Worm (Caenorhabditis elegans) whole organism, L1 larva: Measurements from ENCODE around the gene prde-1.
A peak's percentile ranks its signal among the peaks of the same experiment; 100 is the strongest.

Source experiments
- C04F5.9 ChIP-seq: sonication (generic microtip); optimal IDR thresholded peaks from 2 replicates; lab custom pipeline; 2016; ENCODE audit warnings: missing genetic modification characterization, missing compliant biosample characterization
- C16A3.4 ChIP-seq: fragments of 150-350 bp; optimal IDR thresholded peaks from 2 replicates; lab custom pipeline; 2014; ENCODE audit warnings: missing biosample characterization, missing genetic modification characterization
- F16B12.6 ChIP-seq: fragments of 150-350 bp; optimal IDR thresholded peaks from 2 replicates; lab custom pipeline; 2014; ENCODE audit warnings: missing biosample characterization, missing genetic modification characterization
- Y116A8C.19 ChIP-seq: sonication (generic microtip); optimal IDR thresholded peaks from 2 replicates; lab custom pipeline; 2016; ENCODE audit warnings: missing compliant biosample characterization, missing genetic modification characterization, borderline replicate concordance
- alr-1 ChIP-seq: fragments of 200-800 bp; sonication (Bioruptor generic); optimal IDR thresholded peaks from 2 replicates; lab custom pipeline; 2018; ENCODE audit warnings: borderline replicate concordance, mild to moderate bottlenecking, missing genetic modification characterization, missing compliant biosample characterization
- ama-1 ChIP-seq: fragments of 150-350 bp; optimal IDR thresholded peaks from 2 replicates; lab custom pipeline; 2014
- ceh-8 ChIP-seq: fragments of 200-800 bp; sonication (Bioruptor generic); optimal IDR thresholded peaks from 2 replicates; lab custom pipeline; 2018; ENCODE audit warnings: mild to moderate bottlenecking, missing genetic modification characterization, moderate library complexity, missing compliant biosample characterization
- ceh-88 ChIP-seq: fragments of 200-800 bp; sonication (Bioruptor generic); IDR thresholded peaks from 2 replicates; pipeline ENCODE4 v1.3.6; 2022; ENCODE audit warnings: missing genetic modification characterization, missing compliant biosample characterization
- ces-1 ChIP-seq: fragments of 150-350 bp; optimal IDR thresholded peaks from 2 replicates; lab custom pipeline; 2014; ENCODE audit warnings: missing biosample characterization, missing genetic modification reagents, missing genetic modification characterization
- dsc-1 ChIP-seq: sonication (generic microtip); optimal IDR thresholded peaks from 2 replicates; lab custom pipeline; 2016; ENCODE audit warnings: mild to moderate bottlenecking, missing genetic modification characterization, missing compliant biosample characterization
- efl-1 ChIP-seq, 4 experiments: fragments of 150-350 bp; optimal IDR thresholded peaks in 3 of 4; peaks in 1 of 4; 1 replicate in 1 of 4; 2 replicates in 3 of 4; lab custom pipeline; 2014; ENCODE audit warnings: missing biosample characterization in 2 of 4, missing genetic modification characterization in 2 of 4, missing genetic modification reagents in 2 of 4
- efl-3 ChIP-seq: fragments of 200-800 bp; sonication (Bioruptor generic); optimal IDR thresholded peaks from 2 replicates; lab custom pipeline; 2018; ENCODE audit warnings: mild to moderate bottlenecking, missing genetic modification characterization, missing compliant biosample characterization
- egl-13 ChIP-seq: sonication (generic microtip); optimal IDR thresholded peaks from 2 replicates; lab custom pipeline; 2016; ENCODE audit warnings: missing genotype, missing genetic modification reagents, missing genetic modification characterization, missing compliant biosample characterization
- elt-2 ChIP-seq: sonication (generic microtip); optimal IDR thresholded peaks from 2 replicates; lab custom pipeline; 2016; ENCODE audit warnings: missing genetic modification characterization, mild to moderate bottlenecking, inconsistent platforms, missing compliant biosample characterization, missing genetic modification reagents
- elt-3 ChIP-seq, 6 experiments: fragments of 150-350 bp in 1 of 6; sonication (generic microtip); optimal IDR thresholded peaks; 2 replicates each; lab custom pipeline; 2017 to 2018; ENCODE audit warnings: missing biosample characterization in 6 of 6, missing genetic modification characterization in 6 of 6, inconsistent platforms in 1 of 6
- fkh-4 ChIP-seq: sonication (generic microtip); optimal IDR thresholded peaks from 2 replicates; lab custom pipeline; 2016; ENCODE audit warnings: missing compliant biosample characterization, missing genetic modification characterization, borderline replicate concordance
- fkh-8 ChIP-seq: sonication (generic microtip); optimal IDR thresholded peaks from 2 replicates; lab custom pipeline; 2016; ENCODE audit warnings: mild to moderate bottlenecking, missing genetic modification characterization, missing compliant biosample characterization
- hlh-17 ChIP-seq: fragments of 200-800 bp; sonication (Bioruptor generic); optimal IDR thresholded peaks from 2 replicates; lab custom pipeline; 2018; ENCODE audit warnings: missing genetic modification characterization, mild to moderate bottlenecking, missing compliant biosample characterization, moderate library complexity, borderline replicate concordance
- hpl-2 ChIP-seq: fragments of 150-350 bp; optimal IDR thresholded peaks from 2 replicates; lab custom pipeline; 2014; ENCODE audit warnings: missing biosample characterization, missing genetic modification reagents, missing genetic modification characterization
- jun-1 ChIP-seq: fragments of 150-350 bp; optimal IDR thresholded peaks from 2 replicates; lab custom pipeline; 2014; ENCODE audit warnings: missing biosample characterization, missing genetic modification reagents, missing genetic modification characterization
- lin-35 ChIP-seq, 2 experiments: fragments of 150-350 bp; optimal IDR thresholded peaks; 2 replicates each; lab custom pipeline; 2014; ENCODE audit warnings: missing biosample characterization in 2 of 2, missing genetic modification characterization in 2 of 2, missing genetic modification reagents in 2 of 2
- mdl-1 ChIP-seq, 2 experiments: fragments of 150-350 bp; optimal IDR thresholded peaks; 2 replicates each; lab custom pipeline; 2014 to 2017; ENCODE audit warnings: missing biosample characterization in 2 of 2, missing genetic modification characterization in 2 of 2, inconsistent platforms in 1 of 2
- mep-1 ChIP-seq: fragments of 150-350 bp; optimal IDR thresholded peaks from 2 replicates; lab custom pipeline; 2014; ENCODE audit warnings: missing biosample characterization, missing genetic modification characterization
- nhr-11 ChIP-seq: fragments of 150-350 bp; optimal IDR thresholded peaks from 2 replicates; lab custom pipeline; 2014; ENCODE audit warnings: missing biosample characterization, missing genetic modification characterization
- nhr-12 ChIP-seq: sonication (generic microtip); optimal IDR thresholded peaks from 2 replicates; lab custom pipeline; 2017; ENCODE audit warnings: missing biosample characterization, missing genetic modification characterization
- nhr-19 ChIP-seq: fragments of 200-800 bp; sonication (Bioruptor generic); conservative IDR thresholded peaks from 2 replicates; pipeline ENCODE4 v1.3.6; 2022; ENCODE audit warnings: missing genetic modification characterization, missing compliant biosample characterization
- nhr-20 ChIP-seq: sonication (generic microtip); optimal IDR thresholded peaks from 2 replicates; lab custom pipeline; 2016; ENCODE audit warnings: mild to moderate bottlenecking, missing genetic modification characterization, missing compliant biosample characterization
- nhr-237 ChIP-seq: fragments of 150-350 bp; optimal IDR thresholded peaks from 2 replicates; lab custom pipeline; 2014; ENCODE audit warnings: missing biosample characterization, missing genetic modification characterization
- nhr-28 ChIP-seq: fragments of 150-350 bp; optimal IDR thresholded peaks from 2 replicates; lab custom pipeline; 2014; ENCODE audit warnings: missing biosample characterization, missing genetic modification characterization
- nhr-77 ChIP-seq: fragments of 150-350 bp; optimal IDR thresholded peaks from 2 replicates; lab custom pipeline; 2014; ENCODE audit warnings: missing biosample characterization, missing genetic modification characterization
- nhr-84 ChIP-seq: sonication (generic microtip); optimal IDR thresholded peaks from 2 replicates; lab custom pipeline; 2017; ENCODE audit warnings: missing biosample characterization, missing genetic modification characterization
- nhr-85 ChIP-seq: sonication (generic microtip); peaks from one replicate; lab custom pipeline; 2016; ENCODE audit warnings: missing genetic modification characterization, inconsistent platforms, missing compliant biosample characterization
- nhr-90 ChIP-seq: sonication (generic microtip); optimal IDR thresholded peaks from 2 replicates; lab custom pipeline; 2016; ENCODE audit warnings: mild to moderate bottlenecking, missing genetic modification characterization, missing compliant biosample characterization; ENCODE audit not compliant: poor library complexity
- pag-3 ChIP-seq: sonication (generic microtip); optimal IDR thresholded peaks from 2 replicates; lab custom pipeline; 2017; ENCODE audit warnings: missing genetic modification characterization, mild to moderate bottlenecking, missing compliant biosample characterization, antibody characterized with exemption, borderline replicate concordance; ENCODE audit not compliant: insufficient read depth
- pqm-1 ChIP-seq: sonication (generic microtip); optimal IDR thresholded peaks from 3 replicates; lab custom pipeline; 2017; ENCODE audit warnings: missing biosample characterization, missing genetic modification characterization
- skn-1 ChIP-seq: fragments of 150-350 bp; optimal IDR thresholded peaks from 2 replicates; lab custom pipeline; 2014; ENCODE audit warnings: missing biosample characterization, missing genetic modification characterization
- snpc-4 ChIP-seq: fragments of 150-350 bp; optimal IDR thresholded peaks from 2 replicates; lab custom pipeline; 2014; ENCODE audit warnings: missing biosample characterization, missing genetic modification characterization
- snu-23 ChIP-seq: sonication (generic microtip); optimal IDR thresholded peaks from 2 replicates; lab custom pipeline; 2016; ENCODE audit warnings: missing genetic modification characterization, missing compliant biosample characterization
- sox-4 ChIP-seq: sonication (generic microtip); optimal IDR thresholded peaks from 2 replicates; lab custom pipeline; 2016; ENCODE audit warnings: missing genetic modification characterization, missing compliant biosample characterization
- sup-37 ChIP-seq: fragments of 200-800 bp; sonication (Bioruptor generic); optimal IDR thresholded peaks from 2 replicates; lab custom pipeline; 2018; ENCODE audit warnings: mild to moderate bottlenecking, missing genetic modification characterization, missing compliant biosample characterization
- swsn-7 ChIP-seq: sonication (generic microtip); optimal IDR thresholded peaks from 2 replicates; lab custom pipeline; 2016; ENCODE audit warnings: missing genetic modification characterization, missing compliant biosample characterization
- unc-130 ChIP-seq: fragments of 150-350 bp; optimal IDR thresholded peaks from 2 replicates; lab custom pipeline; 2017; ENCODE audit warnings: missing biosample characterization, missing genetic modification characterization, inconsistent platforms
- unc-62 ChIP-seq: fragments of 150-350 bp; optimal IDR thresholded peaks from 2 replicates; lab custom pipeline; 2014; ENCODE audit warnings: missing biosample characterization, missing genetic modification reagents, missing genetic modification characterization
- unc-86 ChIP-seq: sonication (generic microtip); optimal IDR thresholded peaks from 2 replicates; lab custom pipeline; 2016; ENCODE audit warnings: missing genetic modification characterization, missing compliant biosample characterization
- vab-15 ChIP-seq: sonication (generic microtip); optimal IDR thresholded peaks from 2 replicates; lab custom pipeline; 2017; ENCODE audit warnings: missing genotype, mild to moderate bottlenecking, missing genetic modification characterization, missing compliant biosample characterization
- zag-1 ChIP-seq: fragments of 150-350 bp; optimal IDR thresholded peaks from 2 replicates; lab custom pipeline; 2014; ENCODE audit warnings: missing biosample characterization, missing genetic modification characterization
- zip-4 ChIP-seq: fragments of 200-800 bp; sonication (Bioruptor generic); optimal IDR thresholded peaks from 2 replicates; lab custom pipeline; 2018; ENCODE audit warnings: mild to moderate bottlenecking, missing genetic modification characterization, moderate library complexity, missing compliant biosample characterization
- ztf-4 ChIP-seq: fragments of 150-350 bp; optimal IDR thresholded peaks from 2 replicates; lab custom pipeline; 2014; ENCODE audit warnings: missing biosample characterization, missing genetic modification characterization

prde-1 gene

DNA sequence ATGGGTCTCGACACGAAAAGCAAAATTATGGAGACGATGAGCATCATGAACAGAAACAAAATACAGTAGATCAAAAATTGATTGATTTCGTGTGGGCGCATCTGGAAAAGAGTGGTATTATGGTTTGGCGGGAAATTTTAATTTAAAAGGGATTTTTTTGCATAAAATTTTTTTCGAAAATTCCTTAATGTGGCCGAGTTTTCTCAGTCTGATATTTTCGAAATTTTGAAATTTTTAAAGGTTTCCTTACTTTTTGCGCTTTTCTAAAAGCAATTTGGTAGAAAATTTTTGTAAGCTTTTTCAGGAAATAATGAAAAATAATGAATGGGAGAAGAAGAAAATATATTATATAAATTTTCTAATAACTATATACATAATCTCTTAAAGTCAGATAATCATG, 4.2 kb upstream of the prde-1 start, which contains the start of gene F21A3.2:
TSS of gene F21A3.2 (minus strand) at position 101 of the 400 bp plus-strand sequence.
- TF ChIP-seq nhr-19 (no peak), vab-15 (tag; lab: Kevin White, UChicago) (no peak), nhr-90 (tag; lab: Kevin White, UChicago) (no peak), Y116A8C.19 (no peak), unc-86 (tag; lab: Kevin White, UChicago) (no peak), efl-3 (GFP tag; lab: Kevin White, UChicago) (no peak), C16A3.4 (tag; lab: Kevin White, UChicago) (no peak), fkh-8 (tag; lab: Kevin White, UChicago) (no peak), nhr-20 (tag; lab: Kevin White, UChicago) (no peak), ces-1 (no peak), nhr-12 (tag; lab: Kevin White, UChicago) (no peak), ama-1 (no peak), swsn-7 (tag; lab: Kevin White, UChicago) (no peak), jun-1 (tag; lab: Kevin White, UChicago) (no peak), ztf-4 (tag; lab: Kevin White, UChicago) (no peak), dsc-1 (tag; lab: Kevin White, UChicago) (no peak), C04F5.9 (no peak), hlh-17 (no peak), nhr-77 (tag; lab: Kevin White, UChicago) (no peak), skn-1 (no peak)

DNA sequence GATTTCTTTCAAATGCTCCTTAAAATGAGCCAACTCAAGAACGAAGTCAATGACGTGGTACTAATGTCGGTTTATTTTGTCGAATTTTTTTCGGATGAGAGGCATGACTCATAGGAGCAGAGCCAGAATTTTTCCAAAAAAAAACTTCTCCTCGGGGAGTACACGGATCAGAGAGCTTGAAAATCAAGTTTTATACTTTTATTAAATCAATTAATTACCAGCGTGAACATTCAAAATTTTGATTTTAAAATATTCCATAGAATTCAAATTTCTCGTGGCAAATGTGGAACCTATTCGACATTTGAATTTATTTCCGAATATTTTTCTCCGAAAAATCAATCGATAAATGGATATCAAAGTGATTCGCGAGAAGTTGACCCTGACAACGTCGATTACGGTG, 1.7 kb upstream of the prde-1 start, which contains the start of gene F21A3.4:
TSS of gene F21A3.4 (plus strand) at position 301 of the 400 bp plus-strand sequence.
- TF ChIP-seq efl-1 (optimal IDR thresholded peaks at IDR 0.05; lab: Kevin White, UChicago) (no peak), efl-1 (GFP tag; optimal IDR thresholded peaks at IDR 0.05 in 1 of 2; lab: Kevin White, UChicago) (peak in 1 of 2 experiments; percentile 59), fkh-8 (tag; lab: Kevin White, UChicago) (no peak)

DNA sequence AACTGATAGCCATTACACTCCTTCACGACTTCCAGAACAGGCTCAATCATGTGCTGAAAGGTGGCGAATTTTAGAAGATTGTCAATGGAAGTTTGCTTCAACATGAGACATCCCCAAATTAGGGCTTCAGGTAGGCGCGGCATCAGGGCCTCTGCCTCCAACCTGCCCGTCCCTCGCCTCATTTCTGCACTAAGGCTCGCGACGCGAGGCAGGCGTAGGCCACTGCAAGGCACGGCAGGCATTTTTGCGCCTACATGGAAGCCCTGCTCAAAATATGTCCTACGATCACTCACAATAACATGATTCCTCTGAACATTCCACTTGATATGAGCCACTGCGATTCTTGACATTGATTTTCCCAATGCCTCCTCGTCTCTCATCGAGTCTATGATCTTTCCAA, 5.2 kb downstream of the prde-1 start:
- no peak for TF ChIP-seq unc-62
- TF ChIP-seq zip-4 (GFP tag; lab: Kevin White, UChicago), result no peak
- no peak for TF ChIP-seq zag-1
- TF ChIP-seq pqm-1 (tag; lab: Kevin White, UChicago), result no peak
- TF ChIP-seq mdl-1 (tag; optimal IDR thresholded peaks at IDR 0.05; lab: Kevin White, UChicago), result no peak
- TF ChIP-seq unc-130, result no peak
- TF ChIP-seq mep-1 (tag; lab: Kevin White, UChicago), result no peak
- no peak for TF ChIP-seq nhr-84 (tag; lab: Kevin White, UChicago)
- no peak for TF ChIP-seq fkh-4 (tag; lab: Kevin White, UChicago)
- no peak for TF ChIP-seq egl-13 (tag; lab: Kevin White, UChicago)
- TF ChIP-seq pag-3, result no peak
- TF ChIP-seq unc-86 (tag; lab: Kevin White, UChicago), result no peak
- no peak for TF ChIP-seq lin-35 (GFP tag; optimal IDR thresholded peaks at IDR 0.05; lab: Kevin White, UChicago)
- TF ChIP-seq ama-1, result no peak
- no peak for TF ChIP-seq nhr-28
- TF ChIP-seq nhr-85 (tag; lab: Kevin White, UChicago), result no peak
- TF ChIP-seq elt-2 (tag; lab: Kevin White, UChicago), result no peak
- TF ChIP-seq hpl-2, result no peak
- TF ChIP-seq sox-4 (tag; lab: Kevin White, UChicago), result no peak
- TF ChIP-seq, all 84 proteins: peak for 0

DNA sequence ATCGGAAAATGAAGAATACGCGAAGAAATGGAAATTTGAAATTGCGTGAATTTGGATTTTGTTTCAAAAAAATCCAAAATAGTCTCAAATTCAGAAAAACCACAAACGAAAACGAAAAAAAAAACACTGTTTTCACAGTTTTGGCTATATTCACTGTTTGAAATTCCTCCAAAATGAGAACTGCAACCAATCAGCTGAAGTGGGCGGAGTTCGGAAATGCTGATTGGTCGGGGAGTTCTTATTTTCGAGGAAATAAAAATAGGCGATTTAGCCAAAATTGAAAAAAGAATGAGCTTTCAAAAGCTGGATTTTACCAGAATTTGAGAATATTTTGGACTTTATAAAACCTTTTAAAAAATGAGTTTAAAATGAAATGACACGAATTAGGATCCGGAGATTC, 6.9 kb downstream of the prde-1 start, which contains the start of gene glb-14:
TSS of gene glb-14 (minus strand) at position 97 of the 400 bp plus-strand sequence.
- no peak for TF ChIP-seq snpc-4 (tag; lab: Kevin White, UChicago)
- TF ChIP-seq nhr-11 (tag; lab: Kevin White, UChicago), result no peak
- no peak for TF ChIP-seq ceh-8 (GFP tag; lab: Kevin White, UChicago)
- TF ChIP-seq F16B12.6 (tag; lab: Kevin White, UChicago), result no peak
- TF ChIP-seq nhr-19, result no peak
- TF ChIP-seq hlh-17, result no peak
- no peak for TF ChIP-seq vab-15 (tag; lab: Kevin White, UChicago)
- TF ChIP-seq C16A3.4 (tag; lab: Kevin White, UChicago), result no peak
- no peak for TF ChIP-seq elt-3 (tag; optimal IDR thresholded peaks at IDR 0.05; lab: Kevin White, UChicago)
- no peak for TF ChIP-seq nhr-237 (tag; lab: Kevin White, UChicago)
- no peak for TF ChIP-seq ceh-88 (GFP tag; lab: Robert Waterston, UW)
- TF ChIP-seq unc-62, result no peak
- TF ChIP-seq snu-23 (GFP tag; lab: Kevin White, UChicago), result no peak
- TF ChIP-seq alr-1 (tag; lab: Kevin White, UChicago), result no peak
- no peak for TF ChIP-seq unc-86 (tag; lab: Kevin White, UChicago)
- no peak for TF ChIP-seq zip-4 (GFP tag; lab: Kevin White, UChicago)
- no peak for TF ChIP-seq egl-13 (tag; lab: Kevin White, UChicago)
- no peak for TF ChIP-seq sup-37 (GFP tag; lab: Kevin White, UChicago)
- no peak for TF ChIP-seq fkh-4 (tag; lab: Kevin White, UChicago)
